Worm (Caenorhabditis elegans) whole organism, L4 larva: ENCODE data around the gene hda-5.

Source experiments
- Y5F2A.4 ChIP-seq: fragments of 200-800 bp; sonication (Bioruptor generic); optimal IDR thresholded peaks from 2 replicates; lab custom pipeline; 2018; ENCODE audit warnings: mild to moderate bottlenecking, missing genetic modification characterization, missing compliant biosample characterization
- ZK546.5 ChIP-seq, 2 experiments: sonication (generic microtip); optimal IDR thresholded peaks; 2 replicates each; lab custom pipeline; 2017; ENCODE audit warnings: missing biosample characterization in 2 of 2, missing genetic modification characterization in 2 of 2
- daf-19 ChIP-seq: fragments of 200-800 bp; sonication (Bioruptor generic); conservative IDR thresholded peaks from 2 replicates; pipeline ENCODE4 v1.3.6; 2022; ENCODE audit warnings: missing genetic modification characterization, missing compliant biosample characterization
- snpc-4 ChIP-seq: fragments of 150-350 bp; optimal IDR thresholded peaks from 2 replicates; lab custom pipeline; 2014; ENCODE audit warnings: missing biosample characterization, missing genetic modification characterization

DNA sequence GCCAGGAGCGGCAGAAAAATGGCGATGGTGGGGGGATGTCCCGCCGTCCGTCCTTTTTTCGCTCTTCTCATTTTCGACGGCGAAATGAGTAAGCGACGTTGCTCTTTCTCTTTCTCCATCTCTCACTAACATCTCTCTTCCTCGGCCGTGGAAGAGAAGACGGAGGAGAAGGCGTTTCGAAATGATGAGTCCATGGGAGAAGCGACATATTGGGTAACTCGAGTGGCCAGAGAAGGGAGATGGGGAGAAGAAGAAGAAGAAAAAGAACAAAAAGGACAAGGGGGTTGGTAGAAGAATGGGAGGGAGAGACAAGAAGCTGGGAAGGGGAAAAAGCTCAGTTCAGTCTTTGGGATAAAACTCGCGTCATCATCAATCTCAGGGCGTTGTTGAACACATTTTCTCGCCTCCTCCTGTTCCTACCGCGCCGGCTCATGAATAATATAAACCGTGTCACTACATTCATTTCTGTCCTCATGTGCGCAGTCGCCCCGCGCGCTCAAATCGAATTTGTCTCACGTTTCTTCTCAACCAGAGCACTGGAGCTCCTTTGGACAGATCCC, 47.1 kb upstream of the hda-5 start:
- TF ChIP-seq Y5F2A.4 (GFP tag; lab: Kevin White, UChicago) (no peak), ZK546.5 (tag; optimal IDR thresholded peaks at IDR 0.05; lab: Kevin White, UChicago) (no peak), snpc-4 (no peak), daf-19 (GFP tag; lab: Robert Waterston, UW) (no peak)
